Fruit fly (Drosophila melanogaster) Kc167 (cell line): ENCODE measurements around the gene CG13601.

ENCODE experiments used
- Myc ChIP-seq: fragments of >200 bp; optimal IDR thresholded peaks from 2 replicates; lab custom pipeline; 2017; ENCODE audit warnings: missing external identifiers
- Sin3A ChIP-seq: fragments of >200 bp; optimal IDR thresholded peaks from 2 replicates; lab custom pipeline; 2018; ENCODE audit warnings: missing external identifiers
- h ChIP-seq: fragments of >200 bp; optimal IDR thresholded peaks from 3 replicates; lab custom pipeline; 2018; ENCODE audit warnings: missing external identifiers
- insv ChIP-seq: fragments of >200 bp; optimal IDR thresholded peaks from 3 replicates; lab custom pipeline; 2018; ENCODE audit warnings: missing external identifiers
- psq ChIP-seq: fragments of >200 bp; optimal IDR thresholded peaks from 2 replicates; lab custom pipeline; 2017; ENCODE audit warnings: missing external identifiers
- ttk ChIP-seq: sonication (Bioruptor generic); optimal IDR thresholded peaks from 2 replicates; lab custom pipeline; 2017; ENCODE audit warnings: missing external identifiers

The CG13601 gene

DNA sequence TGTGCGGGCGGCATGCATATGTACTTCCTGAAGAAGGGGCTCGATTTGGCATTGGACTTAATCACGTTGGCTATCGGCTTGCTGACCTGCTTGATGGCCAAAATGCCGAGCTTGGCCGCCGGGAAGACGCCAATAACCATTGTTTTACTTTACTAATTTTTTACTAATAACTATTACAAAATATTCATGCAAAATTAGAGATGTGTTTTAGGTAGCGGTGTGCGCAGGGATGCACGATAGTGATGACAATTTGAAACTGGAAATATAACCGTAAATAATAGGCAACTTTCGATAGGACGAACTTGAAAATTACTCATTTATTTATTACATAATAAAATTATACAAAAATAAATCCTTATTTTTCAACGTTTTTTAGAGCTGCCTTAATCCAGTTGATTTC lies at the start of gene CG13601:
CG13601 (minus strand) TSS at position 206 of the 400 bp plus-strand sequence.
- TF ChIP-seq h (lab: Kevin White, UChicago) (no peak), ttk (no peak), psq (lab: Kevin White, UChicago) (no peak), Myc (no peak), insv (lab: Kevin White, UChicago) (no peak), Sin3A (lab: Kevin White, UChicago) (no peak)

DNA sequence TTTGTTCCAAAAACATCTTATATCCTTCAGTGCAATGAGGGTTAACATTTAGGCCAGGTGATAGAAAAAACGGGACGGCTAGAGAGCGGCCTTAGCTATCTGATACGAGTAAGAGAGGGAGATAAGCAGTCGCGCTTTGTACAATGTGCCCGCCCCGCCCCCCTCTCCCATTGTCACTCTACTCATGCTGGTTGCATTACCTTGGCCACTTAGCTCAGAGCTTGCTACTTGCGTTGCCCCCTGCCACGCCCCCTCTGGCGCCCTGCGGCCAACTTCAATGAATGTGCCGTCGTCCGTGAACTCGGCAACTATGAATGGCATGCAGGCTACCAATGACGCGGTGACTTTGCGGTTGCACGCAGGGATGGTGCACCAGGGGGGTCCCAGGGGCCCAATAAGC lies 44.3 kb upstream of the CG13601 start:
- TF ChIP-seq h (lab: Kevin White, UChicago) (no peak), Myc (no peak), insv (lab: Kevin White, UChicago) (no peak), psq (lab: Kevin White, UChicago) (no peak), Sin3A (lab: Kevin White, UChicago) (no peak), ttk (no peak)

DNA sequence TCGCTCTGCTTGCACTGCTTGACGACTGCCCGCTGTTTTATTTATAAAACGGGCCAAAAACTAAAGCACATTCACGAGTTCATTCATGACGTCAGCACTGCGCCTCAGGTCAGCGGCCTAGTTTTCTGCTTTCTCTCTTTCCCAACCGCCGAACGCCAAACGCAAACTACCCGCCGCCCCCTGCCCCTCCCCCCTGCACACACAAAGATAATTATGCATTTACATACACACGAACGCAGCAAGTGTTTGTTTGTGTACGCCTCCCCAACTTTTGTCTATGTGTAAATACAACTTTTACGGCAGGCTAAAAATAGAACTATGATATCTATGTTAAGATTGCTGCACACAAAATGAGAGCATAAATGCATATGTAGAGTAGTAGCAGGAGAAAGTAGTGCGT lies 43.8 kb upstream of the CG13601 start:
- TF ChIP-seq insv (lab: Kevin White, UChicago) (no peak), h (lab: Kevin White, UChicago) (no peak), Sin3A (lab: Kevin White, UChicago) (no peak), ttk (no peak), Myc (no peak), psq (lab: Kevin White, UChicago) (no peak)

DNA sequence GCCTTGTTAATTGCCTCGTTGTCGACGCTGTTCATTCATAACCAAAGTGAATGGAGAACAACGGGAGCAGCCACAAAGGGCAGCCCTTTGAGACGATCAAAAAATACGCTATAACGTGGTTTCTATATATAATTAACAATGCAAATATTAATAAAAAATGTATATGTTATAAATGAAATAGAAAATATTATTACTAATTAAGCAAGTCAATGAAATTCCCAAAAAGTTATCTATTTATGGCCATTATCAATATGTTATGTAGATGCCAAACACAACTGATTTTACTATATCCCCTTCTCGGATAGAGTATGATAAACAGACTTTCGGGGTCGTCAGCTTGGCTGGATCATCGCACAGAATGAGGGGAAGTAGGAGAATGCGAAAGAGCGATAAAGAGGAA lies 42.0 kb upstream of the CG13601 start:
- TF ChIP-seq psq (lab: Kevin White, UChicago) = no peak
- TF ChIP-seq ttk = no peak
- no peak for TF ChIP-seq h (lab: Kevin White, UChicago)
- no peak for TF ChIP-seq insv (lab: Kevin White, UChicago)
- no peak for TF ChIP-seq Myc
- no peak for TF ChIP-seq Sin3A (lab: Kevin White, UChicago)

DNA sequence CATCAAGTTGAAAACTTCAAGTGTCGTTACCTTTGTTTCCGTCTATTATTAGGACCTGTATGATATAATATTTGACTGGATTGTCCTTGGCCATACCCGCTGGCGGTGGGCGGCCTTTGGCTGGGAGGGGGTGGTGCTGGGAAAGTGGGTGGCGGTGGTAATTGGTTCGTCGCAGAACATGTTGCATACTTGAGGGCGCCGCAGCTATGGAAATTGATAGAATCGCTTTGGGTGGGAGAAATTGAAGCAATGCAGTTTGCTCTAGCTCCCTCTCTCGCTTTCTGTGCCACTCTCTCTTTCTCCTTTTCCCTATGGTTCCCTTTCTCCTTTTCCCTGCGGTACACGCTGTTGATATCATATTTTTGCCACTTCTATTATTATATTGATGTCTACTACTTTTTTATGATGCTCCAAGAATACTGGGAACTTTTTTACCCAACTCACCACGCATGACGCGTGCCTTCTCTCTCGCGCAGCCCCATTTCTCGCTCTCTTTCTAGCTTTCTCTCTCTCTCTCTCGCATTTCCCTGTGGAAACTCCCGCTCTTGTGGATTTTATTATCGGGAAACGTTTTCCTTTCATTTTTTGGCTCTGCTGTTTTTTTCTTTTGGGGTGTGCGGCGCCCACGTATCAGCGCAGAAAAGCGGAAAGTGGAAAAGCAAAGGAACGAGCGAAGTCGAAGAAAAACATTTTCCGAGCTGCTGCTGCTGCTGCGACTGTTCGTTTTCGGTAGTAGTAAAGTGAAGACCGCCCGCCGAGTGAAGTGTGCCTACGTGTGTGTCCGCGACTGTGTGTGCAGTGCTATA lies 37.7 kb upstream of the CG13601 start:
- no peak for TF ChIP-seq Sin3A (lab: Kevin White, UChicago)
- TF ChIP-seq insv (lab: Kevin White, UChicago) = no peak
- no peak for TF ChIP-seq Myc
- TF ChIP-seq h (lab: Kevin White, UChicago) = no peak
- TF ChIP-seq psq (lab: Kevin White, UChicago) = no peak
- no peak for TF ChIP-seq ttk

DNA sequence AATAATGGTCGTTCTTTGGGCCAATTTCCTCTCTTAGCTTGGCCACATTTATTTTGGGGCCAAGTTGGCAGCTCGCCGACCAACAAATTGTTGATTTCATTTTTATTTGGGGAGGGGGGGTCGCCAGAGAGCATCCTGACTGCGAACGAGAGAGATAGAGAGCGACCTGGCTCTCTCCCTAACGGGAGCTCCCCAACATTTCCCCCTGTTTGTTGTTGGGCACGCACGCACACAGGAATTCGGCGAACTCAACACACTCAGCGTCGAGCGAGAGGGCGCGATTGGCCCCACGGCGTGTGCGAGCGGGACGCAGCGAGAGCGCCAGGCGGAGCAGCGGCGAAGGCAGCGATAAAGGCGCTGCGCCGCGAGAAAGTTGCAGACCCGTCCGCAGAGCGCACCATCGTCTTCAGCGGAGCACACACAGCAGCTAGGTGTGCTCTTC lies 35.4 kb upstream of the CG13601 start, which contains the start of gene CG31140:
CG31140 (plus strand) TSS at position 400 of the 442 bp plus-strand sequence.
- TF ChIP-seq h (lab: Kevin White, UChicago) (no peak), Sin3A (lab: Kevin White, UChicago) (no peak), Myc (no peak), psq (lab: Kevin White, UChicago) (no peak), ttk (no peak), insv (lab: Kevin White, UChicago) (no peak)

DNA sequence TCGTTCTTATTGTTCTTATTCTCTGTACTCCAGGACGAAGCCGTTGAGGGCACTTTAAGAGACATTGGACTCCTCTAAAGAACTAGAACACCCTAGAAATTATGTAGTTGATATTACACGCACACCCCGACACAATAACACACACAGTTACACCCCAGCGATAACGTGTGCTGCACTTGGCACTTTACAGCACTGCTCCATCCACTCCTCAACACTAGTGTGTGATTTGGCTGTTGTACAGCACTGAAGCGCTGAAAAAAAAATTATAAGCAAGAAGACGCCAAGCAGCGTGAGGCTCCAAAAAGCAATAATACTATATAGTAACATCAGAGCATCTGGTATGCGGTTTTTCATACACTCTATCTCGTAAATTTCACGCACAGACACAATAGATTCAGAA lies 33.4 kb upstream of the CG13601 start:
- TF ChIP-seq ttk (no peak), h (lab: Kevin White, UChicago) (no peak), insv (lab: Kevin White, UChicago) (no peak), psq (lab: Kevin White, UChicago) (no peak), Sin3A (lab: Kevin White, UChicago) (no peak), Myc (no peak)

DNA sequence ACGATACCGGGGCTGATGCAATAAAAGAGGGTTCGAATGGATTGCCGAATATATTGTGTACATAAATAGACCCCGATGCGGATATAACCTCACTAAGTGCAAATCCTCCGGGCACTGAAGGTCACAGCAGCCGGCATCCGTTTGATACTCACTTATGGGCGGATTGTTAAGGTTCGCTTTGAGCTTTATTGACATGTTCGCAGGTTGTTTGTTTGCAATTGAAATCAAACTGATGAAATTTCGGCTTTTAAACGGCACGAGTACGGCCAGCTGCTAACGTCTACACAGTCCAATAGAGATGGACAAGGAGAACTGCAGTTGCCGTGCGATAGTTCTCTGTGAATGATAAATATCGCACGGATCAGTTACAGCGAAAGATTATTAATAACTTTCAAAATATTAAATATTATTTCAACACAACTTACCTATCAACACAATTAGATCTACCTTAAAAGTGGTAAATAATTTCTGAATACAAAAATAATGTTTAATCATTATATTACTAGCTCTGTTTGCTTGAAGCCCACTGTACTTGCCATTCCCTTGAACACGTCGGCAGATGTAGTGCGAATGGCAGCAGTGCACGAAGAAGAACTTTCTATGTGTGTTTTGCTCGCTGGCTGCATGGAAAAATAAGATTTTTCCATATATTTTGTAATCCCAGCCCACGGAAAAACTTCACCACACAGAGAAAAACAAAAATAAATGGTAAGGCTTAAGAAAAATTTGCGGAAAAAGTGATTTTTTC lies 30.8 kb upstream of the CG13601 start, which contains the start of the genes GluProRS and AP-1sigma:
GluProRS (minus strand) TSS at position 301 of the 748 bp plus-strand sequence.
AP-1sigma (plus strand) TSS at position 561 of the 748 bp plus-strand sequence.
- TF ChIP-seq Sin3A (lab: Kevin White, UChicago) = no peak
- no peak for TF ChIP-seq Myc
- TF ChIP-seq insv (lab: Kevin White, UChicago) = no peak
- TF ChIP-seq ttk = no peak

DNA sequence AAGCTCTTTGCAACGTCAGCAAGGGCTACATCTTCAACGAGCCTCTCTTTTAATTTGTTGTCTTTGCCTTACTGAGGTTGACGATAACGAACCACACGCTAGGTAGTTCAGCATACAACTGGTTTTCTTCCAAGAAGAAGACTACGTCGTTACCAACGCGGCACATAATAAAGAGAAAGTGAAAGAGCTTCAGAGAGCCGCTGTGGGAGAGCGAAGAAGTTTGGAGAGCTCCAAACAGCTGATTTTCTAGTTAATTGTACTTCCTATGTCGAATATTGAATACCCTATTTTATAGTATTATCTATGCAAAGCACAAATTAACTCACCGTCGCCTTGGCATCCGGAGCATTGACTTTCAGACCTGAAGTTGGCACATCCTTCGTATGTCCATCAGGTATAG lies 27.9 kb upstream of the CG13601 start:
- no peak for TF ChIP-seq h (lab: Kevin White, UChicago)
- no peak for TF ChIP-seq Myc
- no peak for TF ChIP-seq ttk
- TF ChIP-seq insv (lab: Kevin White, UChicago) = no peak
- no peak for TF ChIP-seq psq (lab: Kevin White, UChicago)
- no peak for TF ChIP-seq Sin3A (lab: Kevin White, UChicago)

DNA sequence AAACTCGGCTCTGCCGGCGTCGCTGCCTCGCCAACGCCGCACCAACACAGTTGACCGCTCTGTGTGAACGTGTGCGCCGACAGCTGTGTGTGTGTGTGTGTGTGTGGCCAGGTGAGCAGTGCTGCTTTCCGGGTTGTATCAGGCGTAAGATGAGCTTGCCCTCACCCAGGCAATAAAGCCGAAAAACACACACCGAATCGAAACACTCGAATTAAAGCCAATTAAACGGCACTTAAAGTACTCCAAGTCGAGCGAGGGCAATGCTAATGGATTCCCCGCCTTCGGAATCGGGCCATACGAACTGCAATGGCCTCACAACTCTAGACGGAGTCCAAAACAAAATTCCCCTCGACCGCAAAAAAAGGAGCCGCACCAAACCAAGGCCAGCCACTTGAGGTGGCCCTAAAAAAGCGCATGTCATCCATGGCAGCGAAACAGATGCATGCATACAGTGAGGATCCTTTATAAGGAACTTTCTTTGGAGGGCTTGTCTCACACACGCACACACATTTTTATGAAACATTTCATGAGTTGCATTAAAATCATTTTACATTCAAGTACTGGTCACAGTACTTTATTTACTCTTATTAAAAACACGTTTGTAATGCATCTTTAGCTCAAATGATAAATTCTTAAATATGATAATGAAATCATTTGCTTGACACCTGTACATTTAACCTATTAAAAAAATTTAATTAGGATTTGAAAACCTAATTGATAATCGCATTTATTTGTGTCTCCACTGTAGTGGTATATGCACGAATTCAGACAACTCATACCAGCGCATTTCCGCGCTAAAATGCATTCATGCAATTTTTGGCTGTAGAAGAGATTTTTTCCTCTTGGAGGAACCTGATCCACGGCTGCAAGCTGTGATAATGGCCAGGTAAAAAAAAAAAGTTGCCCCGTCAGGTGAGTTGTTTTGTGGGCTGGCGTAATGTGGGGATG lies 21.3 kb upstream of the CG13601 start:
- TF ChIP-seq h (lab: Kevin White, UChicago) (no peak), ttk (no peak)

DNA sequence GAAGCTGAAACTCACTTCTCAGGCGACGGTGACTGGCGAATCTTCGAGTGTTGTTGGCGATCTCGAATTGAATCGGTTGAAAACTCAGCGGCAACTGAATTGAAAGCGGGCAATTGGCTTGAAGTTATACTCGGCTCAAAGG lies 20.8 kb upstream of the CG13601 start, which contains the start of gene CG12268:
CG12268 (minus strand) TSS at position 101 of the 142 bp plus-strand sequence.
- no peak for TF ChIP-seq h (lab: Kevin White, UChicago)
- no peak for TF ChIP-seq psq (lab: Kevin White, UChicago)
- no peak for TF ChIP-seq insv (lab: Kevin White, UChicago)
- TF ChIP-seq Sin3A (lab: Kevin White, UChicago) = no peak
- no peak for TF ChIP-seq ttk
- no peak for TF ChIP-seq Myc
